Worm (Caenorhabditis elegans) whole organism, midembryonic: ENCODE measurements around the gene K04C2.7.

ENCODE experiments used
- T22C8.4 ChIP-seq: fragments of 200-800 bp; sonication (Bioruptor generic); IDR thresholded peaks from 2 replicates; pipeline ENCODE4 v1.3.6; 2022; ENCODE audit warnings: missing genetic modification characterization, missing compliant biosample characterization
- cog-1 ChIP-seq: sonication (generic microtip); optimal IDR thresholded peaks from 2 replicates; lab custom pipeline; 2016; ENCODE audit warnings: missing genetic modification characterization, missing compliant biosample characterization
- flt-1 ChIP-seq: fragments of 200-800 bp; sonication (Bioruptor generic); IDR thresholded peaks from 2 replicates; pipeline ENCODE4 v1.3.6; 2022; ENCODE audit warnings: missing genetic modification characterization, missing compliant biosample characterization
- klf-2 ChIP-seq: fragments of 200-800 bp; sonication (Bioruptor generic); conservative IDR thresholded peaks from 2 replicates; pipeline ENCODE4 v1.3.6; 2022; ENCODE audit warnings: missing genetic modification reagents, missing genetic modification characterization, missing compliant biosample characterization
- med-1 ChIP-seq: sonication (generic microtip); optimal IDR thresholded peaks from 2 replicates; lab custom pipeline; 2017; ENCODE audit warnings: missing genetic modification characterization, mild to moderate bottlenecking, missing compliant biosample characterization, antibody characterized with exemption, missing genetic modification reagents; ENCODE audit not compliant: insufficient read depth
- ref-1 ChIP-seq: fragments of 200-800 bp; sonication (Bioruptor generic); conservative IDR thresholded peaks from 2 replicates; pipeline ENCODE4 v1.3.6; 2022; ENCODE audit warnings: missing genetic modification reagents, missing genetic modification characterization, missing compliant biosample characterization
- tab-1 ChIP-seq: fragments of 200-800 bp; sonication (Bioruptor generic); IDR thresholded peaks from 2 replicates; pipeline ENCODE4 v1.3.6; 2022; ENCODE audit warnings: missing genetic modification characterization, missing compliant biosample characterization
- ztf-23 ChIP-seq: fragments of 200-800 bp; sonication (Bioruptor generic); IDR thresholded peaks from 2 replicates; pipeline ENCODE4 v1.3.6; 2022; ENCODE audit warnings: missing genetic modification reagents, missing genetic modification characterization, missing compliant biosample characterization
- ztf-29 ChIP-seq: fragments of 200-800 bp; sonication (Bioruptor generic); IDR thresholded peaks from 2 replicates; pipeline ENCODE4 v1.3.6; 2022; ENCODE audit warnings: missing genetic modification reagents, missing genetic modification characterization, missing compliant biosample characterization

DNA sequence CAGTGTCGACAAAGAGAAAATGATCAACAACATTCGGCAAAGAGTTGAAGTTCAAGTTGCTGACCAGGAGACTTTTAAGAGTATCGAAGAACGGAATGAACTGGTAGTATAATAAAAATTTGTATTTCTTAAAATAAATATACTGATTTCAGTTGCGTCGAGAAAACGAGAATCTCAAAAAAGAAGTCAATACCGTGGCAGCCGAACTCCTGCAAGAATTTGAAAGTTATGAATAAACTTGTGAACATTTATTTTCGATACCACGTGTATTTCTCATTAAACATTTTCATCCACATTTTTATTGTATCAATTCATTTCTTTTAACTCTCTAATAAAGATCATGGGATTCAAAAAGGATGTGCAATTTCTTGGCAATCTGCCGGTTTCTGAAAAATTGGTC lies 10.9 kb upstream of the K04C2.7 start, which contains the start of gene K04C2.8:
- no peak for TF ChIP-seq klf-2
- TF ChIP-seq med-1 (GFP tag; lab: Kevin White, UChicago), result no peak
- no peak for TF ChIP-seq ref-1
- TF ChIP-seq ztf-23 (GFP tag; lab: Robert Waterston, UW), result no peak
- no peak for TF ChIP-seq flt-1 (GFP tag; lab: Robert Waterston, UW)
- no peak for TF ChIP-seq cog-1 (tag; lab: Kevin White, UChicago)
- no peak for TF ChIP-seq ztf-29 (GFP tag; lab: Robert Waterston, UW)
- no peak for TF ChIP-seq T22C8.4 (GFP tag; lab: Robert Waterston, UW)
- no peak for TF ChIP-seq tab-1 (GFP tag; lab: Robert Waterston, UW)
